Fruit fly (Drosophila melanogaster) whole organism, embryonic: ENCODE data around the gene CG2021.

ENCODE experiments used
- Ada2b ChIP-seq: fragments of 200-800 bp; sonication (Bioruptor generic); IDR thresholded peaks from 2 replicates; pipeline ENCODE4 v1.3.6; 2022; ENCODE audit warnings: missing biosample characterization, missing genetic modification characterization
- Atf-2 ChIP-seq: fragments of 200-800 bp; sonication (Bioruptor generic); optimal IDR thresholded peaks from 2 replicates; lab custom pipeline; 2016; ENCODE audit warnings: missing biosample characterization, missing genetic modification characterization
- CG10366 ChIP-seq: fragments of 200-800 bp; sonication (Bioruptor generic); IDR thresholded peaks from 2 replicates; pipeline ENCODE4 v1.3.6; 2022; ENCODE audit warnings: missing biosample characterization, missing genetic modification characterization
- CG10979 ChIP-seq: fragments of 200-800 bp; sonication (Bioruptor generic); optimal IDR thresholded peaks from 2 replicates; lab custom pipeline; 2018; ENCODE audit warnings: missing biosample characterization, mild to moderate bottlenecking, missing genetic modification characterization, moderate library complexity
- CG11504 ChIP-seq: fragments of 200-800 bp; sonication (Bioruptor generic); optimal IDR thresholded peaks from 3 replicates; lab custom pipeline; 2019; ENCODE audit warnings: missing biosample characterization, mild to moderate bottlenecking, missing genetic modification characterization, moderate library complexity
- CG12104 ChIP-seq: fragments of 200-800 bp; sonication (Bioruptor generic); optimal IDR thresholded peaks from 3 replicates; lab custom pipeline; 2016; ENCODE audit warnings: missing biosample characterization, missing genetic modification characterization
- CG12219 ChIP-seq: fragments of 200-800 bp; sonication (Bioruptor generic); optimal IDR thresholded peaks from 3 replicates; lab custom pipeline; 2018; ENCODE audit warnings: missing biosample characterization, mild to moderate bottlenecking, missing genetic modification characterization
- CG14667 ChIP-seq: fragments of 200-800 bp; sonication (Bioruptor generic); IDR thresholded peaks from 2 replicates; pipeline ENCODE4 v1.3.6; 2022; ENCODE audit warnings: missing biosample characterization, missing genetic modification characterization
- CG14965 ChIP-seq: fragments of 200-800 bp; sonication (Bioruptor generic); optimal IDR thresholded peaks from 2 replicates; lab custom pipeline; 2016; ENCODE audit warnings: missing biosample characterization, missing genetic modification characterization, borderline replicate concordance
- CG16863 ChIP-seq: fragments of 200-800 bp; sonication (Bioruptor generic); optimal IDR thresholded peaks from 3 replicates; lab custom pipeline; 2016; ENCODE audit warnings: missing biosample characterization, missing genetic modification characterization
- CG2129 ChIP-seq: fragments of 200-800 bp; sonication (Bioruptor generic); IDR thresholded peaks from 2 replicates; pipeline ENCODE4 v1.3.6; 2022; ENCODE audit warnings: missing biosample characterization, missing genetic modification characterization; ENCODE audit not compliant: partially characterized antibody
- CG31388 ChIP-seq: fragments of 200-800 bp; sonication (Bioruptor generic); optimal IDR thresholded peaks from 2 replicates; lab custom pipeline; 2016; ENCODE audit warnings: missing biosample characterization, missing genetic modification characterization
- CG33557 ChIP-seq: fragments of 200-800 bp; sonication (Bioruptor generic); optimal IDR thresholded peaks from 2 replicates; lab custom pipeline; 2019; ENCODE audit warnings: missing biosample characterization, mild to moderate bottlenecking, missing genetic modification characterization, moderate library complexity
- CG42726 ChIP-seq: fragments of 200-800 bp; sonication (Bioruptor generic); IDR thresholded peaks from 2 replicates; pipeline ENCODE4 v1.3.6; 2022; ENCODE audit warnings: missing biosample characterization, missing genetic modification characterization; ENCODE audit not compliant: partially characterized antibody
- D19A ChIP-seq: fragments of 200-800 bp; optimal IDR thresholded peaks from 3 replicates; lab custom pipeline; 2019; ENCODE audit warnings: missing biosample characterization, mild to moderate bottlenecking, missing genetic modification characterization, moderate library complexity
- Dll ChIP-seq: fragments of 200-800 bp; sonication (Bioruptor generic); IDR thresholded peaks from 4 replicates; pipeline ENCODE4 v1.3.6; 2022; ENCODE audit warnings: missing biosample characterization, missing genetic modification characterization; ENCODE audit not compliant: partially characterized antibody
- Gsc ChIP-seq: fragments of 200-800 bp; sonication (Bioruptor generic); IDR thresholded peaks from 2 replicates; pipeline ENCODE4 v1.3.6; 2022; ENCODE audit warnings: missing biosample characterization, missing genetic modification characterization
- HmgZ ChIP-seq: fragments of 200-800 bp; sonication (Bioruptor generic); optimal IDR thresholded peaks from 2 replicates; lab custom pipeline; 2018; ENCODE audit warnings: missing biosample characterization, mild to moderate bottlenecking, missing genetic modification characterization
- Hr3 ChIP-seq: fragments of 200-800 bp; sonication (Bioruptor generic); optimal IDR thresholded peaks from 3 replicates; lab custom pipeline; 2016; ENCODE audit warnings: missing biosample characterization, missing genetic modification characterization
- Hr51 ChIP-seq, 2 experiments: fragments of 200-800 bp; sonication (Bioruptor generic); optimal IDR thresholded peaks; 2 replicates in 1 of 2; 3 replicates in 1 of 2; lab custom pipeline; 2016 to 2018; ENCODE audit warnings: missing biosample characterization in 2 of 2, missing genetic modification characterization in 2 of 2, mild to moderate bottlenecking in 1 of 2, moderate library complexity in 1 of 2
- Mad ChIP-seq: fragments of 200-800 bp; sonication (Bioruptor generic); optimal IDR thresholded peaks from 2 replicates; lab custom pipeline; 2016; ENCODE audit warnings: missing biosample characterization, missing genetic modification characterization
- Max ChIP-seq: fragments of 200-800 bp; sonication (Bioruptor generic); optimal IDR thresholded peaks from 2 replicates; lab custom pipeline; 2016; ENCODE audit warnings: missing biosample characterization, mild to moderate bottlenecking, missing genetic modification characterization
- Nf-YC ChIP-seq: fragments of 200-800 bp; optimal IDR thresholded peaks from 3 replicates; lab custom pipeline; 2019; ENCODE audit warnings: missing biosample characterization, mild to moderate bottlenecking, missing genetic modification characterization, moderate library complexity
- Sox100B ChIP-seq: fragments of 200-800 bp; sonication (Bioruptor generic); optimal IDR thresholded peaks from 3 replicates; lab custom pipeline; 2018; ENCODE audit warnings: missing biosample characterization, mild to moderate bottlenecking, missing genetic modification characterization
- ab ChIP-seq: fragments of 200-800 bp; sonication (Bioruptor generic); optimal IDR thresholded peaks from 2 replicates; lab custom pipeline; 2016; ENCODE audit warnings: missing biosample characterization, missing genetic modification characterization
- bcd ChIP-seq: fragments of 200-800 bp; sonication (Bioruptor generic); optimal IDR thresholded peaks from 2 replicates; lab custom pipeline; 2017; ENCODE audit warnings: missing biosample characterization, mild to moderate bottlenecking, missing genetic modification characterization
- bigmax ChIP-seq: fragments of 200-800 bp; sonication (Bioruptor generic); optimal IDR thresholded peaks from 2 replicates; lab custom pipeline; 2018; ENCODE audit warnings: missing biosample characterization, mild to moderate bottlenecking, missing genetic modification characterization
- cg ChIP-seq: fragments of 200-800 bp; sonication (Bioruptor generic); optimal IDR thresholded peaks from 3 replicates; lab custom pipeline; 2019; ENCODE audit warnings: missing biosample characterization, mild to moderate bottlenecking, missing genetic modification characterization, moderate library complexity
- corto ChIP-seq: fragments of 200-800 bp; sonication (Bioruptor generic); optimal IDR thresholded peaks from 2 replicates; lab custom pipeline; 2016; ENCODE audit warnings: missing biosample characterization, mild to moderate bottlenecking, missing genetic modification characterization, moderate library complexity
- da ChIP-seq: fragments of 200-800 bp; sonication (Bioruptor generic); optimal IDR thresholded peaks from 2 replicates; lab custom pipeline; 2016; ENCODE audit warnings: missing biosample characterization, missing genetic modification characterization
- dati ChIP-seq: fragments of 200-800 bp; sonication (Bioruptor generic); IDR thresholded peaks from 2 replicates; pipeline ENCODE4 v1.3.6; 2022; ENCODE audit warnings: missing biosample characterization, missing genetic modification characterization
- dimm ChIP-seq: fragments of 200-800 bp; sonication (Bioruptor generic); IDR thresholded peaks from 2 replicates; pipeline ENCODE4 v1.3.6; 2022; ENCODE audit warnings: missing biosample characterization, missing genetic modification characterization
- dmrt99B ChIP-seq: fragments of 200-800 bp; sonication (Bioruptor generic); optimal IDR thresholded peaks from 2 replicates; lab custom pipeline; 2018; ENCODE audit warnings: missing biosample characterization, mild to moderate bottlenecking, missing genetic modification characterization, moderate library complexity
- dpn ChIP-seq, 2 experiments: fragments of 200-800 bp; sonication (Bioruptor generic); optimal IDR thresholded peaks; 3 replicates each; lab custom pipeline; 2016; ENCODE audit warnings: missing biosample characterization in 2 of 2, missing genetic modification characterization in 2 of 2
- en ChIP-seq: fragments of 200-800 bp; sonication (Bioruptor generic); optimal IDR thresholded peaks from 2 replicates; lab custom pipeline; 2016; ENCODE audit warnings: missing biosample characterization, missing genetic modification characterization
- eve ChIP-seq, 2 experiments: fragments of >200 bp; optimal IDR thresholded peaks; 2 replicates each; lab custom pipeline; 2017; ENCODE audit warnings: missing biosample characterization in 2 of 2, missing genetic modification characterization in 2 of 2
- fd96Cb ChIP-seq: fragments of 200-800 bp; sonication (Bioruptor generic); optimal IDR thresholded peaks from 2 replicates; lab custom pipeline; 2018; ENCODE audit warnings: missing biosample characterization, mild to moderate bottlenecking, missing genetic modification characterization, moderate library complexity
- hbn ChIP-seq: fragments of 200-800 bp; sonication (Bioruptor generic); IDR thresholded peaks from 2 replicates; pipeline ENCODE4 v1.3.6; 2022; ENCODE audit warnings: missing biosample characterization, missing genetic modification characterization; ENCODE audit not compliant: partially characterized antibody
- kah ChIP-seq: fragments of 200-800 bp; sonication (Bioruptor generic); optimal IDR thresholded peaks from 2 replicates; lab custom pipeline; 2018; ENCODE audit warnings: missing biosample characterization, mild to moderate bottlenecking, missing genetic modification characterization
- otp ChIP-seq: fragments of 200-800 bp; sonication (Bioruptor generic); IDR thresholded peaks from 3 replicates; pipeline ENCODE4, ENCODE4 v1.3.6; 2022; ENCODE audit warnings: missing biosample characterization, missing genetic modification characterization
- pros ChIP-seq: fragments of 200-800 bp; sonication (Bioruptor generic); optimal IDR thresholded peaks from 3 replicates; lab custom pipeline; 2019; ENCODE audit warnings: missing biosample characterization, mild to moderate bottlenecking, missing genetic modification characterization, moderate library complexity
- scrt ChIP-seq: fragments of 200-800 bp; sonication (Bioruptor generic); optimal IDR thresholded peaks from 2 replicates; lab custom pipeline; 2018; ENCODE audit warnings: missing biosample characterization, mild to moderate bottlenecking, missing genetic modification characterization, moderate library complexity
- slbo ChIP-seq: fragments of 200-800 bp; sonication (Bioruptor generic); IDR thresholded peaks from 2 replicates; pipeline ENCODE4 v1.3.6; 2022; ENCODE audit warnings: missing biosample characterization, missing genetic modification characterization
- sqz ChIP-seq: fragments of 200-800 bp; sonication (Bioruptor generic); optimal IDR thresholded peaks from 3 replicates; lab custom pipeline; 2018; ENCODE audit warnings: missing biosample characterization, mild to moderate bottlenecking, missing genetic modification characterization
- tap ChIP-seq: fragments of 200-800 bp; optimal IDR thresholded peaks from 3 replicates; lab custom pipeline; 2019; ENCODE audit warnings: missing biosample characterization, mild to moderate bottlenecking, missing genetic modification characterization, moderate library complexity
- tna ChIP-seq: fragments of 200-800 bp; sonication (Bioruptor generic); IDR thresholded peaks from 2 replicates; pipeline ENCODE4 v1.3.6; 2022; ENCODE audit warnings: missing biosample characterization, missing genetic modification characterization; ENCODE audit not compliant: partially characterized antibody
- unc-4 ChIP-seq: fragments of 200-800 bp; sonication (Bioruptor generic); IDR thresholded peaks from 2 replicates; pipeline ENCODE4 v1.3.6; 2022; ENCODE audit warnings: missing biosample characterization, missing genetic modification characterization; ENCODE audit not compliant: partially characterized antibody
- zen ChIP-seq: fragments of 200-800 bp; sonication (Bioruptor generic); optimal IDR thresholded peaks from 3 replicates; lab custom pipeline; 2018; ENCODE audit warnings: missing biosample characterization, mild to moderate bottlenecking, missing genetic modification characterization, moderate library complexity

Gene CG2021

DNA sequence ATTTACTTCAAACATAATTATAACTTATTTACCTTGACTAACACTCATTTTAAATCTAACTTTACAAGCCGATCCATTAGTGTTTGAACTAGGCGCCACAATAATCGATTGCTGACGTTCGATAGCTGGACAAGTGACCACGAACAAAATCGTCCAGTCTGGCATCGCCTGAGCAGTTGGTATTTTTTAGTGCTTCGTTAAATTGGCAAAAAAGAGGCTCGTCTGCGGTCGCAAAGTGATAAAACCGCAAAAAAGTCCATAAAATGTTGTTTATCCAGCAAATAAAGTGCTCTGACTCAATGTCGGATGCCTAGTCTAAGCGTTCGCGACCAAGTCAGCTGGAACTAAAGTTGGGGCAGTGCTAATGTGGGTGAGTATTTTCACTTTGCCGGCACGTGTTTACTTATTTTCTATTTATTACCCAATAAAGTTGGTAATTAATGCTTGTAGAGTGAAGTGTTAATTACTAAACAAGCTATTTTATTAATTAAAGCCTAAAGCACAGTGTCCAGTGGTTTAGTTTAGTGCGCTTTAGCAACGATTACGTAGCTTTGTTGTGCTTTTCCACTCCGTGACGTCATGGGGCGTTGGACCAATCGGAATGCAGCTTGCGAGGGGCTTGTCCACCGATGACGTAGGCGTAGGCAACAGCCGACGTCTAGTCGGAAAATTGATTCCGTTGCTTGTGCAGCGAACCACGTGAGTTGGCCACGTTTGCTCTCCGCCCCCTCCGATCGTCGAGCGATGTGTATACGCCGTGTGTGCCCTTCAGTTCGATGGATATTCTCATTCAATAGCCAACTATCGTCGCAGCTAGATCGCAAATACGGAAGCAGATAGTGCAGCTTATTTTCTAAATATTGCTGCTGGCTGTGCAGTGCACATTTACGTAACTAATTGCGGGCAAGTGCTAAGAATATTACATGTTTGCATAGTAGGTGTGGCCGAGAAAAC, 38.6 kb downstream of the CG2021 start, which contains the start of gene Gk2 (continued):
- TF ChIP-seq ab (GFP tag; lab: Kevin White, UChicago): no peak
- TF ChIP-seq dmrt99B: no peak
- TF ChIP-seq CG14667 (GFP tag; lab: Robert Waterston, UW): no peak
- TF ChIP-seq tna (GFP tag; lab: Robert Waterston, UW): peak; percentile 50; the same call in 1 of the 2 replicates
- TF ChIP-seq CG16863 (GFP tag; lab: Kevin White, UChicago): no peak
- TF ChIP-seq hbn (GFP tag; lab: Robert Waterston, UW): no peak
- TF ChIP-seq Hr3 (GFP tag; lab: Kevin White, UChicago): no peak
- TF ChIP-seq D19A: no peak
- TF ChIP-seq otp: no peak
- TF ChIP-seq CG10979 (tag; lab: Kevin White, UChicago): no peak
- TF ChIP-seq Mad (GFP tag; lab: Kevin White, UChicago): no peak
- TF ChIP-seq CG14965: no peak
- no peak for TF ChIP-seq CG31388 (GFP tag; lab: Kevin White, UChicago)
- no peak for TF ChIP-seq pros
- no peak for TF ChIP-seq Sox100B (GFP tag; lab: Kevin White, UChicago)
- no peak for TF ChIP-seq CG12104 (GFP tag; lab: Kevin White, UChicago)
- no peak for TF ChIP-seq bcd (GFP tag; lab: Kevin White, UChicago)
- TF ChIP-seq en (GFP tag; lab: Kevin White, UChicago): no peak
- no peak for TF ChIP-seq dpn (GFP tag; optimal IDR thresholded peaks at IDR 0.05; lab: Kevin White, UChicago)
- no peak for TF ChIP-seq corto (GFP tag; lab: Kevin White, UChicago)
- peak; percentile 55; the same call in 3 of the 4 replicates for TF ChIP-seq Dll (GFP tag; lab: Robert Waterston, UW)
- TF ChIP-seq CG42726: no peak
- TF ChIP-seq slbo (GFP tag; lab: Robert Waterston, UW): no peak
- TF ChIP-seq unc-4 (GFP tag; lab: Robert Waterston, UW): peak; percentile 49; the same call in 1 of the 2 replicates
- TF ChIP-seq CG11504 (tag; lab: Kevin White, UChicago): no peak
- TF ChIP-seq kah (GFP tag; lab: Kevin White, UChicago): no peak
- TF ChIP-seq eve (GFP tag; optimal IDR thresholded peaks at IDR 0.05; lab: Kevin White, UChicago): no peak
- no peak for TF ChIP-seq CG2129
- no peak for TF ChIP-seq CG10366
- TF ChIP-seq zen (tag; lab: Kevin White, UChicago): no peak
- no peak for TF ChIP-seq scrt (GFP tag; lab: Kevin White, UChicago)
- TF ChIP-seq bigmax (GFP tag; lab: Kevin White, UChicago): no peak
- no peak for TF ChIP-seq tap (tag; lab: Kevin White, UChicago)
- TF ChIP-seq HmgZ (tag; lab: Kevin White, UChicago): no peak
- TF ChIP-seq Nf-YC (tag; lab: Kevin White, UChicago): peak; percentile 96
- TF ChIP-seq fd96Cb (tag; lab: Kevin White, UChicago): no peak
- TF ChIP-seq dati (GFP tag; lab: Robert Waterston, UW): no peak
- TF ChIP-seq da (GFP tag; lab: Kevin White, UChicago): no peak
- no peak for TF ChIP-seq Max
- TF ChIP-seq Ada2b (GFP tag; lab: Robert Waterston, UW): no peak
- TF ChIP-seq CG12219 (GFP tag; lab: Kevin White, UChicago): no peak
- TF ChIP-seq cg (GFP tag; lab: Kevin White, UChicago): no peak
- no peak for TF ChIP-seq Hr51 (GFP tag; optimal IDR thresholded peaks at IDR 0.05; lab: Kevin White, UChicago)
- no peak for TF ChIP-seq sqz (GFP tag; lab: Kevin White, UChicago)
- no peak for TF ChIP-seq dimm
- TF ChIP-seq Gsc (GFP tag; lab: Robert Waterston, UW): no peak
- no peak for TF ChIP-seq CG33557 (GFP tag; lab: Kevin White, UChicago)
- no peak for TF ChIP-seq Atf-2 (GFP tag; lab: Kevin White, UChicago)
